Fruit fly (Drosophila melanogaster) whole organism, embryonic: ENCODE measurements around the gene Cbl.

Source experiments
- Abd-B ChIP-seq: fragments of 200-800 bp; sonication (Bioruptor generic); optimal IDR thresholded peaks from 2 replicates; lab custom pipeline; 2018; ENCODE audit warnings: missing biosample characterization, mild to moderate bottlenecking, missing genetic modification characterization, moderate library complexity
- Antp ChIP-seq: fragments of 200-800 bp; sonication (Bioruptor generic); optimal IDR thresholded peaks from 3 replicates; lab custom pipeline; 2016; ENCODE audit warnings: missing biosample characterization, missing genetic modification characterization
- Asciz ChIP-seq: fragments of 200-800 bp; sonication (Bioruptor generic); optimal IDR thresholded peaks from 2 replicates; lab custom pipeline; 2017; ENCODE audit warnings: missing biosample characterization, mild to moderate bottlenecking, missing genetic modification characterization, missing genetic modification reagents
- CG10267 ChIP-seq: fragments of 200-800 bp; sonication (Bioruptor generic); optimal IDR thresholded peaks from 2 replicates; lab custom pipeline; 2018; ENCODE audit warnings: missing biosample characterization, mild to moderate bottlenecking, missing genetic modification characterization, moderate library complexity
- CG10959 ChIP-seq: fragments of 200-800 bp; sonication (Bioruptor generic); IDR thresholded peaks from 2 replicates; pipeline ENCODE4 v1.3.6; 2022; ENCODE audit warnings: missing biosample characterization, missing genetic modification characterization
- CG11247 ChIP-seq: fragments of 200-800 bp; sonication (Bioruptor generic); IDR thresholded peaks from 2 replicates; pipeline ENCODE4 v1.3.6; 2022; ENCODE audit warnings: missing biosample characterization, missing genetic modification characterization
- CG12769 ChIP-seq: fragments of 200-800 bp; sonication (Bioruptor generic); optimal IDR thresholded peaks from 2 replicates; lab custom pipeline; 2019; ENCODE audit warnings: missing biosample characterization, mild to moderate bottlenecking, missing genetic modification characterization, moderate library complexity
- CG13424 ChIP-seq: fragments of 200-800 bp; sonication (Bioruptor generic); optimal IDR thresholded peaks from 2 replicates; lab custom pipeline; 2019; ENCODE audit warnings: missing biosample characterization, mild to moderate bottlenecking, missing genetic modification characterization, moderate library complexity
- CG14860 ChIP-seq: fragments of 200-800 bp; sonication (Bioruptor generic); IDR thresholded peaks from 3 replicates; pipeline ENCODE4 v1.3.6; 2022; ENCODE audit warnings: missing biosample characterization, missing genetic modification characterization; ENCODE audit not compliant: partially characterized antibody
- CG1529 ChIP-seq: fragments of 200-800 bp; sonication (Bioruptor generic); optimal IDR thresholded peaks from 3 replicates; lab custom pipeline; 2018; ENCODE audit warnings: missing biosample characterization, missing genetic modification characterization
- CG15696 ChIP-seq: fragments of 200-800 bp; sonication (Bioruptor generic); optimal IDR thresholded peaks from 2 replicates; lab custom pipeline; 2019; ENCODE audit warnings: missing biosample characterization, mild to moderate bottlenecking, missing genetic modification characterization, moderate library complexity
- CG17328 ChIP-seq: fragments of 200-800 bp; sonication (Bioruptor generic); IDR thresholded peaks from 2 replicates; pipeline ENCODE4 v1.3.6; 2022; ENCODE audit warnings: missing biosample characterization, missing genetic modification characterization
- CG2712 ChIP-seq: fragments of 200-800 bp; optimal IDR thresholded peaks from 3 replicates; lab custom pipeline; 2019; ENCODE audit warnings: missing biosample characterization, mild to moderate bottlenecking, missing genetic modification characterization, moderate library complexity
- CG2875 ChIP-seq: fragments of 200-800 bp; sonication (Bioruptor generic); optimal IDR thresholded peaks from 2 replicates; lab custom pipeline; 2017; ENCODE audit warnings: missing biosample characterization, mild to moderate bottlenecking, missing genetic modification characterization, missing genetic modification reagents
- CG32767 ChIP-seq: fragments of 200-800 bp; sonication (Bioruptor generic); IDR thresholded peaks from 2 replicates; pipeline ENCODE4 v1.3.6; 2022; ENCODE audit warnings: missing biosample characterization, missing genetic modification characterization
- CG3407 ChIP-seq: fragments of 200-800 bp; sonication (Bioruptor generic); optimal IDR thresholded peaks from 2 replicates; lab custom pipeline; 2018; ENCODE audit warnings: missing biosample characterization, mild to moderate bottlenecking, missing genetic modification characterization
- CG3847 ChIP-seq: fragments of 200-800 bp; sonication (Bioruptor generic); IDR thresholded peaks from 2 replicates; pipeline ENCODE4 v1.3.6; 2022; ENCODE audit warnings: missing biosample characterization, missing genetic modification characterization
- CG6689 ChIP-seq: fragments of 200-800 bp; sonication (Bioruptor generic); IDR thresholded peaks from 2 replicates; pipeline ENCODE4 v1.3.6; 2022; ENCODE audit warnings: missing biosample characterization, missing genetic modification characterization
- CG7928 ChIP-seq: fragments of 200-800 bp; sonication (Bioruptor generic); optimal IDR thresholded peaks from 2 replicates; lab custom pipeline; 2017; ENCODE audit warnings: missing biosample characterization, mild to moderate bottlenecking, missing genetic modification characterization
- CG8388 ChIP-seq: fragments of 200-800 bp; sonication (Bioruptor generic); optimal IDR thresholded peaks from 2 replicates; lab custom pipeline; 2019; ENCODE audit warnings: missing biosample characterization, mild to moderate bottlenecking, missing genetic modification characterization, moderate library complexity
- CG9932 ChIP-seq: fragments of 200-800 bp; sonication (Bioruptor generic); IDR thresholded peaks from 2 replicates; pipeline ENCODE4 v1.3.6; 2022; ENCODE audit warnings: missing biosample characterization, missing genetic modification characterization
- Camta ChIP-seq: fragments of 200-800 bp; sonication (Bioruptor generic); optimal IDR thresholded peaks from 2 replicates; lab custom pipeline; 2016; ENCODE audit warnings: missing biosample characterization, missing genetic modification characterization
- CkIIα-i1 ChIP-seq: fragments of 200-800 bp; sonication (Bioruptor generic); IDR thresholded peaks from 2 replicates; pipeline ENCODE4 v1.3.6; 2022; ENCODE audit warnings: missing biosample characterization, missing genetic modification characterization
- CoRest ChIP-seq: fragments of 200-800 bp; sonication (Bioruptor generic); optimal IDR thresholded peaks from 3 replicates; lab custom pipeline; 2018; ENCODE audit warnings: missing biosample characterization, mild to moderate bottlenecking, missing genetic modification characterization, moderate library complexity
- Dad ChIP-seq: fragments of 200-800 bp; sonication (Bioruptor generic); optimal IDR thresholded peaks from 3 replicates; lab custom pipeline; 2016; ENCODE audit warnings: missing biosample characterization, missing genetic modification characterization
- Dfd ChIP-seq, 2 experiments: fragments of >200 bp; optimal IDR thresholded peaks; 2 replicates each; lab custom pipeline; 2017; ENCODE audit warnings: missing biosample characterization in 2 of 2, missing genetic modification characterization in 2 of 2
- Doc3 ChIP-seq: fragments of 200-800 bp; sonication (Bioruptor generic); IDR thresholded peaks from 3 replicates; pipeline ENCODE4 v1.3.6; 2022; ENCODE audit warnings: missing biosample characterization, missing genetic modification characterization; ENCODE audit not compliant: partially characterized antibody
- Ets65A ChIP-seq: fragments of 200-800 bp; sonication (Bioruptor generic); peaks from one replicate; lab custom pipeline; 2016; ENCODE audit warnings: missing biosample characterization, missing genetic modification characterization
- Fer1 ChIP-seq: fragments of 200-800 bp; sonication (Bioruptor generic); optimal IDR thresholded peaks from 2 replicates; lab custom pipeline; 2017; ENCODE audit warnings: missing biosample characterization, mild to moderate bottlenecking, missing genetic modification characterization
- Gsc ChIP-seq: fragments of 200-800 bp; sonication (Bioruptor generic); IDR thresholded peaks from 2 replicates; pipeline ENCODE4 v1.3.6; 2022; ENCODE audit warnings: missing biosample characterization, missing genetic modification characterization
- Gug ChIP-seq: fragments of 200-800 bp; sonication (Bioruptor generic); IDR thresholded peaks from 4 replicates; pipeline ENCODE4 v1.3.6; 2022; ENCODE audit warnings: missing biosample characterization, missing genetic modification characterization
- HLH4C ChIP-seq: fragments of 200-800 bp; sonication (Bioruptor generic); IDR thresholded peaks from 3 replicates; pipeline ENCODE4 v1.3.6; 2022; ENCODE audit warnings: missing biosample characterization, missing genetic modification characterization; ENCODE audit not compliant: partially characterized antibody
- Mrtf ChIP-seq: fragments of 200-800 bp; sonication (Bioruptor generic); IDR thresholded peaks from 3 replicates; pipeline ENCODE4 v1.3.6; 2022; ENCODE audit warnings: missing biosample characterization, missing genetic modification characterization
- Oli ChIP-seq: fragments of 200-800 bp; sonication (Bioruptor generic); optimal IDR thresholded peaks from 2 replicates; lab custom pipeline; 2018; ENCODE audit warnings: missing biosample characterization, mild to moderate bottlenecking, missing genetic modification characterization, moderate library complexity
- Opbp ChIP-seq: fragments of 200-800 bp; sonication (Bioruptor generic); IDR thresholded peaks from 3 replicates; pipeline ENCODE4 v1.3.6; 2022; ENCODE audit warnings: missing biosample characterization, missing genetic modification characterization; ENCODE audit not compliant: partially characterized antibody
- amos ChIP-seq: fragments of 200-800 bp; sonication (Bioruptor generic); IDR thresholded peaks from 2 replicates; pipeline ENCODE4 v1.3.6; 2022; ENCODE audit warnings: missing biosample characterization, missing genetic modification characterization; ENCODE audit not compliant: partially characterized antibody
- aop ChIP-seq: fragments of 200-800 bp; sonication (Bioruptor generic); IDR thresholded peaks from 2 replicates; pipeline ENCODE4 v1.3.6; 2022; ENCODE audit warnings: missing biosample characterization, missing genetic modification characterization
- az2 ChIP-seq: fragments of 200-800 bp; sonication (Bioruptor generic); optimal IDR thresholded peaks from 3 replicates; lab custom pipeline; 2016; ENCODE audit warnings: missing biosample characterization, missing genetic modification characterization
- bcd ChIP-seq: fragments of 200-800 bp; sonication (Bioruptor generic); optimal IDR thresholded peaks from 2 replicates; lab custom pipeline; 2017; ENCODE audit warnings: missing biosample characterization, mild to moderate bottlenecking, missing genetic modification characterization
- dpn ChIP-seq, 2 experiments: fragments of 200-800 bp; sonication (Bioruptor generic); optimal IDR thresholded peaks; 3 replicates each; lab custom pipeline; 2016; ENCODE audit warnings: missing biosample characterization in 2 of 2, missing genetic modification characterization in 2 of 2
- fd96Cb ChIP-seq: fragments of 200-800 bp; sonication (Bioruptor generic); optimal IDR thresholded peaks from 2 replicates; lab custom pipeline; 2018; ENCODE audit warnings: missing biosample characterization, mild to moderate bottlenecking, missing genetic modification characterization, moderate library complexity
- gcm ChIP-seq: fragments of 200-800 bp; sonication (Bioruptor generic); optimal IDR thresholded peaks from 2 replicates; lab custom pipeline; 2019; ENCODE audit warnings: missing biosample characterization, mild to moderate bottlenecking, missing genetic modification characterization, moderate library complexity
- gsb ChIP-seq: fragments of 200-800 bp; sonication (Bioruptor generic); IDR thresholded peaks from 2 replicates; pipeline ENCODE4 v1.3.6; 2022; ENCODE audit warnings: missing biosample characterization, missing genetic modification characterization
- gsb-n ChIP-seq: fragments of 200-800 bp; sonication (Bioruptor generic); optimal IDR thresholded peaks from 3 replicates; lab custom pipeline; 2018; ENCODE audit warnings: missing biosample characterization, mild to moderate bottlenecking, missing genetic modification characterization
- hbn ChIP-seq: fragments of 200-800 bp; sonication (Bioruptor generic); IDR thresholded peaks from 2 replicates; pipeline ENCODE4 v1.3.6; 2022; ENCODE audit warnings: missing biosample characterization, missing genetic modification characterization; ENCODE audit not compliant: partially characterized antibody
- odd ChIP-seq: fragments of 200-800 bp; sonication (Bioruptor generic); optimal IDR thresholded peaks from 2 replicates; lab custom pipeline; 2017; ENCODE audit warnings: missing biosample characterization, mild to moderate bottlenecking, missing genetic modification characterization
- otp ChIP-seq: fragments of 200-800 bp; sonication (Bioruptor generic); IDR thresholded peaks from 3 replicates; pipeline ENCODE4, ENCODE4 v1.3.6; 2022; ENCODE audit warnings: missing biosample characterization, missing genetic modification characterization
- scrt ChIP-seq: fragments of 200-800 bp; sonication (Bioruptor generic); optimal IDR thresholded peaks from 2 replicates; lab custom pipeline; 2018; ENCODE audit warnings: missing biosample characterization, mild to moderate bottlenecking, missing genetic modification characterization, moderate library complexity
- tna ChIP-seq: fragments of 200-800 bp; sonication (Bioruptor generic); IDR thresholded peaks from 2 replicates; pipeline ENCODE4 v1.3.6; 2022; ENCODE audit warnings: missing biosample characterization, missing genetic modification characterization; ENCODE audit not compliant: partially characterized antibody
- ttk ChIP-seq: fragments of 200-800 bp; sonication (Bioruptor generic); IDR thresholded peaks from 2 replicates; pipeline ENCODE4 v2.1.2; 2022; ENCODE audit warnings: missing biosample characterization, missing genetic modification characterization
- unc-4 ChIP-seq: fragments of 200-800 bp; sonication (Bioruptor generic); IDR thresholded peaks from 2 replicates; pipeline ENCODE4 v1.3.6; 2022; ENCODE audit warnings: missing biosample characterization, missing genetic modification characterization; ENCODE audit not compliant: partially characterized antibody

The Cbl gene

dm6 chr3L:8418984-8419383, 5.8 kb upstream of the Cbl start (continued):
- TF ChIP-seq CG3407 (GFP tag; lab: Kevin White, UChicago) (peak; percentile 24), bcd (GFP tag; lab: Kevin White, UChicago) (peak; percentile 16), dpn (GFP tag; optimal IDR thresholded peaks at IDR 0.05; lab: Kevin White, UChicago) (peak in 1 of 2 experiments; percentile 18), Doc3 (GFP tag; lab: Robert Waterston, UW) (no peak), CG17328 (GFP tag; lab: Robert Waterston, UW) (no peak), Abd-B (GFP tag; lab: Kevin White, UChicago) (no peak), scrt (no peak), Ets65A (GFP tag; lab: Kevin White, UChicago) (peak; percentile 1), Asciz (GFP tag; lab: Kevin White, UChicago) (peak; percentile 2), hbn (GFP tag; lab: Robert Waterston, UW) (no peak), amos (GFP tag; lab: Robert Waterston, UW) (no peak), CG14860 (GFP tag; lab: Robert Waterston, UW) (no peak), ttk (GFP tag; lab: Robert Waterston, UW) (no peak), gcm (GFP tag; lab: Kevin White, UChicago) (no peak), HLH4C (GFP tag; lab: Robert Waterston, UW) (no peak), CG9932 (no peak), Dfd (GFP tag; optimal IDR thresholded peaks at IDR 0.05; lab: Kevin White, UChicago) (no peak), Gug (GFP tag; lab: Robert Waterston, UW) (peak; percentile 35; the same call in 1 of the 4 replicates), Camta (GFP tag; lab: Kevin White, UChicago) (no peak), CG13424 (tag; lab: Kevin White, UChicago) (no peak), aop (no peak), CG2712 (tag; lab: Kevin White, UChicago) (peak; percentile 32), CG3847 (GFP tag; lab: Robert Waterston, UW) (no peak), az2 (GFP tag; lab: Kevin White, UChicago) (peak; percentile 19), Oli (tag; lab: Kevin White, UChicago) (peak; percentile 16), tna (GFP tag; lab: Robert Waterston, UW) (no peak), Mrtf (no peak), otp (GFP tag; lab: Robert Waterston, UW) (no peak), CG8388 (GFP tag; lab: Kevin White, UChicago) (peak; percentile 9), CG15696 (tag; lab: Kevin White, UChicago) (no peak), gsb (no peak), CG10959 (GFP tag; lab: Robert Waterston, UW) (no peak), CG7928 (no peak), CG6689 (GFP tag; lab: Robert Waterston, UW) (peak; percentile 19; the same call in 1 of the 2 replicates), CkIIα-i1 (no peak), gsb-n (no peak), fd96Cb (peak; percentile 43), Dad (GFP tag; lab: Kevin White, UChicago) (no peak), Opbp (GFP tag; lab: Robert Waterston, UW) (no peak), CoRest (tag; lab: Kevin White, UChicago) (no peak), CG10267 (no peak), Gsc (no peak), odd (no peak), CG12769 (no peak), CG2875 (GFP tag; lab: Kevin White, UChicago) (peak; percentile 0), Antp (GFP tag; lab: Kevin White, UChicago) (peak; percentile 51), Fer1 (GFP tag; lab: Kevin White, UChicago) (no peak), unc-4 (GFP tag; lab: Robert Waterston, UW) (no peak), CG1529 (GFP tag; lab: Kevin White, UChicago) (peak; percentile 2), CG11247 (GFP tag; lab: Robert Waterston, UW) (no peak), CG32767 (GFP tag; lab: Robert Waterston, UW) (no peak)
